Fruit fly (Drosophila melanogaster) whole organism, embryonic: ENCODE data around the gene Dbx.

Experiments used
- CG11085 ChIP-seq: fragments of 200-800 bp; sonication (Bioruptor generic); IDR thresholded peaks from 2 replicates; pipeline ENCODE4 v1.3.6; 2022; ENCODE audit warnings: missing biosample characterization, missing genetic modification characterization
- CG11695 ChIP-seq: fragments of 200-800 bp; sonication (Bioruptor generic); IDR thresholded peaks from 3 replicates; pipeline ENCODE4 v1.3.6; 2022; ENCODE audit warnings: missing biosample characterization, missing genetic modification characterization
- CG12071 ChIP-seq: fragments of 200-800 bp; sonication (Bioruptor generic); optimal IDR thresholded peaks from 3 replicates; lab custom pipeline; 2018; ENCODE audit warnings: missing biosample characterization, mild to moderate bottlenecking, missing genetic modification characterization
- CG13287 ChIP-seq: fragments of 200-800 bp; sonication (Bioruptor generic); IDR thresholded peaks from 2 replicates; pipeline ENCODE4 v1.3.6; 2022; ENCODE audit warnings: missing biosample characterization, missing genetic modification characterization; ENCODE audit not compliant: partially characterized antibody
- CG13894 ChIP-seq: fragments of 200-800 bp; sonication (Bioruptor generic); optimal IDR thresholded peaks from 3 replicates; lab custom pipeline; 2018; ENCODE audit warnings: missing biosample characterization, mild to moderate bottlenecking, missing genetic modification characterization, moderate library complexity
- CG14050 ChIP-seq: fragments of 200-800 bp; sonication (Bioruptor generic); IDR thresholded peaks from 3 replicates; pipeline ENCODE4 v1.3.6; 2022; ENCODE audit warnings: missing biosample characterization, missing genetic modification characterization
- CG14965 ChIP-seq: fragments of 200-800 bp; sonication (Bioruptor generic); optimal IDR thresholded peaks from 2 replicates; lab custom pipeline; 2016; ENCODE audit warnings: missing biosample characterization, missing genetic modification characterization, borderline replicate concordance
- CG16779 ChIP-seq: fragments of 200-800 bp; sonication (Bioruptor generic); IDR thresholded peaks from 2 replicates; pipeline ENCODE4 v1.3.6; 2022; ENCODE audit warnings: missing biosample characterization, missing genetic modification characterization
- CG16813 ChIP-seq: fragments of 200-800 bp; sonication (Bioruptor generic); IDR thresholded peaks from 3 replicates; pipeline ENCODE4 v1.3.6; 2022; ENCODE audit warnings: missing biosample characterization, missing genetic modification characterization; ENCODE audit not compliant: partially characterized antibody
- CG17385 ChIP-seq: fragments of 200-800 bp; sonication (Bioruptor generic); optimal IDR thresholded peaks from 3 replicates; lab custom pipeline; 2018; ENCODE audit warnings: missing biosample characterization, mild to moderate bottlenecking, missing genetic modification characterization
- CG31224 ChIP-seq: fragments of 200-800 bp; sonication (Bioruptor generic); IDR thresholded peaks from 2 replicates; pipeline ENCODE4 v1.3.6; 2022; ENCODE audit warnings: missing biosample characterization, missing genetic modification characterization
- CG31365 ChIP-seq: fragments of 200-800 bp; sonication (Bioruptor generic); optimal IDR thresholded peaks from 2 replicates; lab custom pipeline; 2018; ENCODE audit warnings: missing biosample characterization, mild to moderate bottlenecking, missing genetic modification characterization
- CG32532 ChIP-seq: fragments of 200-800 bp; sonication (Bioruptor generic); IDR thresholded peaks from 2 replicates; pipeline ENCODE4 v1.3.6; 2022; ENCODE audit warnings: missing biosample characterization, missing genetic modification characterization
- CG32767 ChIP-seq: fragments of 200-800 bp; sonication (Bioruptor generic); IDR thresholded peaks from 2 replicates; pipeline ENCODE4 v1.3.6; 2022; ENCODE audit warnings: missing biosample characterization, missing genetic modification characterization
- CG4360 ChIP-seq: fragments of 200-800 bp; sonication (Bioruptor generic); IDR thresholded peaks from 2 replicates; pipeline ENCODE4 v1.3.6; 2022; ENCODE audit warnings: missing biosample characterization, missing genetic modification characterization
- CG4730 ChIP-seq: fragments of 200-800 bp; sonication (Bioruptor generic); IDR thresholded peaks from 2 replicates; pipeline ENCODE4 v1.3.6; 2022; ENCODE audit warnings: missing biosample characterization, missing genetic modification characterization
- CG9215 ChIP-seq: fragments of 200-800 bp; sonication (Bioruptor generic); IDR thresholded peaks from 2 replicates; pipeline ENCODE4 v1.3.6; 2022; ENCODE audit warnings: missing biosample characterization, missing genetic modification characterization
- CG9817 ChIP-seq: fragments of 200-800 bp; sonication (Bioruptor generic); optimal IDR thresholded peaks from 2 replicates; lab custom pipeline; 2018; ENCODE audit warnings: missing biosample characterization, mild to moderate bottlenecking, missing genetic modification characterization, moderate library complexity
- Camta ChIP-seq: fragments of 200-800 bp; sonication (Bioruptor generic); optimal IDR thresholded peaks from 2 replicates; lab custom pipeline; 2016; ENCODE audit warnings: missing biosample characterization, missing genetic modification characterization
- Chrac-16 ChIP-seq: fragments of 200-800 bp; sonication (Bioruptor generic); optimal IDR thresholded peaks from 3 replicates; lab custom pipeline; 2016; ENCODE audit warnings: missing biosample characterization, missing genetic modification characterization
- Deaf1 ChIP-seq: fragments of 200-800 bp; optimal IDR thresholded peaks from 3 replicates; lab custom pipeline; 2019; ENCODE audit warnings: missing biosample characterization, mild to moderate bottlenecking, missing genetic modification characterization, moderate library complexity
- Dip3 ChIP-seq: fragments of 200-800 bp; sonication (Bioruptor generic); optimal IDR thresholded peaks from 3 replicates; lab custom pipeline; 2016; ENCODE audit warnings: missing biosample characterization, missing genetic modification characterization
- Drgx ChIP-seq: fragments of 200-800 bp; sonication (Bioruptor generic); IDR thresholded peaks from 2 replicates; pipeline ENCODE4 v1.3.6; 2022; ENCODE audit warnings: missing biosample characterization, missing genetic modification characterization
- Ets97D ChIP-seq: fragments of 200-800 bp; sonication (Bioruptor generic); optimal IDR thresholded peaks from 3 replicates; lab custom pipeline; 2016; ENCODE audit warnings: missing biosample characterization, missing genetic modification characterization
- HLH4C ChIP-seq: fragments of 200-800 bp; sonication (Bioruptor generic); IDR thresholded peaks from 3 replicates; pipeline ENCODE4 v1.3.6; 2022; ENCODE audit warnings: missing biosample characterization, missing genetic modification characterization; ENCODE audit not compliant: partially characterized antibody
- Lim3 ChIP-seq: fragments of 200-800 bp; sonication (Bioruptor generic); IDR thresholded peaks from 2 replicates; pipeline ENCODE4 v1.3.6; 2022; ENCODE audit warnings: missing biosample characterization, missing genetic modification characterization
- Nf-YC ChIP-seq: fragments of 200-800 bp; optimal IDR thresholded peaks from 3 replicates; lab custom pipeline; 2019; ENCODE audit warnings: missing biosample characterization, mild to moderate bottlenecking, missing genetic modification characterization, moderate library complexity
- NfI ChIP-seq: fragments of 200-800 bp; sonication (Bioruptor generic); optimal IDR thresholded peaks from 3 replicates; lab custom pipeline; 2018; ENCODE audit warnings: missing biosample characterization, mild to moderate bottlenecking, missing genetic modification characterization, moderate library complexity
- Pdp1 ChIP-seq, 2 experiments: fragments of 200-800 bp; sonication (Bioruptor generic); optimal IDR thresholded peaks; 3 replicates each; lab custom pipeline; 2016; ENCODE audit warnings: missing biosample characterization in 2 of 2, missing genetic modification characterization in 2 of 2, mild to moderate bottlenecking in 1 of 2, moderate library complexity in 1 of 2
- Rfx ChIP-seq: fragments of 200-800 bp; sonication (Bioruptor generic); IDR thresholded peaks from 2 replicates; pipeline ENCODE4 v1.3.6; 2022; ENCODE audit warnings: missing biosample characterization, missing genetic modification characterization
- Sox102F ChIP-seq: fragments of 200-800 bp; sonication (Bioruptor generic); optimal IDR thresholded peaks from 2 replicates; lab custom pipeline; 2018; ENCODE audit warnings: missing biosample characterization, mild to moderate bottlenecking, missing genetic modification characterization, moderate library complexity
- Tbp ChIP-seq: fragments of >200 bp; optimal IDR thresholded peaks from 2 replicates; lab custom pipeline; 2018; ENCODE audit warnings: missing biosample characterization, missing genetic modification characterization
- ac ChIP-seq: fragments of 200-800 bp; sonication (Bioruptor generic); optimal IDR thresholded peaks from 3 replicates; lab custom pipeline; 2017; ENCODE audit warnings: missing biosample characterization, mild to moderate bottlenecking, missing genetic modification characterization
- bbx ChIP-seq: fragments of 200-800 bp; sonication (Bioruptor generic); IDR thresholded peaks from 2 replicates; pipeline ENCODE4 v1.3.6; 2022; ENCODE audit warnings: missing biosample characterization, missing genetic modification characterization; ENCODE audit not compliant: partially characterized antibody
- bsh ChIP-seq, 2 experiments: fragments of 200-800 bp; sonication (Bioruptor generic); optimal IDR thresholded peaks; 2 replicates each; lab custom pipeline; 2017 to 2018; ENCODE audit warnings: mild to moderate bottlenecking in 2 of 2, missing biosample characterization in 2 of 2, missing genetic modification characterization in 2 of 2, moderate library complexity in 1 of 2
- ci ChIP-seq: fragments of 200-800 bp; sonication (Bioruptor generic); IDR thresholded peaks from 3 replicates; pipeline ENCODE4 v1.3.6; 2022; ENCODE audit warnings: missing biosample characterization, missing genetic modification characterization
- crol ChIP-seq: fragments of 200-800 bp; sonication (Bioruptor generic); IDR thresholded peaks from 2 replicates; pipeline ENCODE4 v1.3.6; 2022; ENCODE audit warnings: missing biosample characterization, missing genetic modification characterization
- disco-r ChIP-seq: fragments of 200-800 bp; sonication (Bioruptor generic); optimal IDR thresholded peaks from 2 replicates; lab custom pipeline; 2016; ENCODE audit warnings: missing biosample characterization, missing genetic modification characterization
- dmrt99B ChIP-seq: fragments of 200-800 bp; sonication (Bioruptor generic); optimal IDR thresholded peaks from 2 replicates; lab custom pipeline; 2018; ENCODE audit warnings: missing biosample characterization, mild to moderate bottlenecking, missing genetic modification characterization, moderate library complexity
- ems ChIP-seq: fragments of 200-800 bp; sonication (Bioruptor generic); optimal IDR thresholded peaks from 3 replicates; lab custom pipeline; 2016; ENCODE audit warnings: missing biosample characterization, missing genetic modification characterization
- jing ChIP-seq: fragments of 200-800 bp; sonication (Bioruptor generic); optimal IDR thresholded peaks from 2 replicates; lab custom pipeline; 2018; ENCODE audit warnings: missing biosample characterization, mild to moderate bottlenecking, missing genetic modification characterization
- lilli ChIP-seq: fragments of 200-800 bp; sonication (Bioruptor generic); optimal IDR thresholded peaks from 3 replicates; lab custom pipeline; 2016; ENCODE audit warnings: missing biosample characterization, missing genetic modification characterization
- mam ChIP-seq: fragments of 200-800 bp; sonication (Bioruptor generic); optimal IDR thresholded peaks from 3 replicates; lab custom pipeline; 2016; ENCODE audit warnings: missing biosample characterization, missing genetic modification characterization
- pan ChIP-seq, 4 experiments: fragments of >200 bp in 3 of 4; fragments of 200-800 bp in 1 of 4; sonication (Bioruptor generic) in 1 of 4; optimal IDR thresholded peaks in 3 of 4; IDR thresholded peaks in 1 of 4; 2 replicates each; pipeline versions ENCODE4 v1.3.6 to Lab custom; 2017 to 2022; ENCODE audit warnings: missing biosample characterization in 2 of 4, missing genetic modification characterization in 2 of 4, mixed read lengths in 1 of 4
- salm ChIP-seq: fragments of 200-800 bp; sonication (Bioruptor generic); optimal IDR thresholded peaks from 2 replicates; lab custom pipeline; 2018; ENCODE audit warnings: missing biosample characterization, mild to moderate bottlenecking, missing genetic modification characterization
- sens ChIP-seq: fragments of 200-800 bp; sonication (Bioruptor generic); peaks from one replicate; lab custom pipeline; 2016; ENCODE audit warnings: missing biosample characterization, missing genetic modification characterization
- sens-2 ChIP-seq: fragments of 200-800 bp; sonication (Bioruptor generic); IDR thresholded peaks from 2 replicates; pipeline ENCODE4 v1.3.6; 2022; ENCODE audit warnings: missing biosample characterization, missing genetic modification characterization
- stwl ChIP-seq: fragments of 200-800 bp; sonication (Bioruptor generic); optimal IDR thresholded peaks from 3 replicates; lab custom pipeline; 2018; ENCODE audit warnings: missing biosample characterization, mild to moderate bottlenecking, missing genetic modification characterization, moderate library complexity
- yki ChIP-seq: fragments of >200 bp; optimal IDR thresholded peaks from 3 replicates; lab custom pipeline; 2018
- zen2 ChIP-seq: fragments of 200-800 bp; sonication (Bioruptor generic); IDR thresholded peaks from 3 replicates; pipeline ENCODE4 v1.3.6; 2022; ENCODE audit warnings: missing biosample characterization, missing genetic modification characterization; ENCODE audit not compliant: partially characterized antibody

Dbx gene

dm6 chr3L:1884652-1885051 is 36.5 kb upstream of the Dbx start, which contains the start of gene Aprt (continued):
- TF ChIP-seq CG17385: no peak
- no peak for TF ChIP-seq CG14965

DNA sequence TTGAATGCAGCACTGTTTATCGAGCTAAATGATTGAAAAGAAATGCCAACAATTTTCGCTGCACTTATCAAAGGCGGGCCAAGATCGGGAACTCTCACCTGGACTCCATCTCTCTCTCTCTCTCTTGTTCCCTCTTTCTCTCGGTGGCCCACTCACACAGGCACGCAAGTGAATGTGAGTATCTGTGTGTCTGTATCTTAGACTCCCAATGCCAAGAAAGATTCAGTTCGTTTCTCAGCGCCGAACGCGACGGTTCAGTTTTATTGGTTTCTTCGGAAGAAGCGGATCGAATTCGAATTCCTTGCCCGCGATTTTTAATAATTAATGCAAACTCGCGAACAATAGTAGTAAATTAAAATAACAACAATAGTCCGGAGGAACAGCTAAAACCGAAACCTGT is 35.7 kb upstream of the Dbx start, which contains the start of gene Tmhs:
Tmhs (plus strand) TSS at position 222 of the 400 bp plus-strand sequence.
- no peak for TF ChIP-seq CG4730 (GFP tag; lab: Robert Waterston, UW)
- TF ChIP-seq ci (GFP tag; lab: Robert Waterston, UW): peak; percentile 65; the same call in 2 of the 3 replicates
- TF ChIP-seq CG11695 (GFP tag; lab: Robert Waterston, UW): no peak
- peak; percentile 35 for TF ChIP-seq CG31365 (tag; lab: Kevin White, UChicago)
- TF ChIP-seq crol: no peak
- no peak for TF ChIP-seq mam (GFP tag; lab: Kevin White, UChicago)
- TF ChIP-seq NfI (GFP tag; lab: Kevin White, UChicago): no peak
- TF ChIP-seq CG32532 (GFP tag; lab: Robert Waterston, UW): no peak
- TF ChIP-seq CG9215: no peak
- TF ChIP-seq CG12071 (GFP tag; lab: Kevin White, UChicago): peak; percentile 20
- TF ChIP-seq jing (GFP tag; lab: Kevin White, UChicago): no peak
- TF ChIP-seq Tbp: no peak
- TF ChIP-seq CG4360: no peak; the same call in 1 of the 2 replicates
- no peak for TF ChIP-seq Sox102F
- no peak for TF ChIP-seq CG32767 (GFP tag; lab: Robert Waterston, UW)
- no peak for TF ChIP-seq Dip3 (GFP tag; lab: Kevin White, UChicago)
- no peak for TF ChIP-seq CG31224 (GFP tag; lab: Robert Waterston, UW)
- TF ChIP-seq lilli: no peak
- peak; percentile 12; the same call in 1 of the 2 replicates for TF ChIP-seq CG13287 (GFP tag; lab: Robert Waterston, UW)
- no peak for TF ChIP-seq disco-r (GFP tag; lab: Kevin White, UChicago)
- TF ChIP-seq ac: no peak
- no peak for TF ChIP-seq sens-2 (GFP tag; lab: Robert Waterston, UW)
- no peak for TF ChIP-seq salm (tag; lab: Kevin White, UChicago)
- no peak for TF ChIP-seq Ets97D (GFP tag; lab: Kevin White, UChicago)
- no peak for TF ChIP-seq CG16813 (GFP tag; lab: Robert Waterston, UW)
- TF ChIP-seq zen2 (GFP tag; lab: Robert Waterston, UW): peak; percentile 48; the same call in 1 of the 3 replicates
- no peak for TF ChIP-seq CG9817
- TF ChIP-seq Deaf1 (tag; lab: Kevin White, UChicago): peak; percentile 68
- TF ChIP-seq CG11085 (GFP tag; lab: Robert Waterston, UW): no peak
- TF ChIP-seq Pdp1 (GFP tag; optimal IDR thresholded peaks at IDR 0.05; lab: Kevin White, UChicago): no peak
- no peak for TF ChIP-seq HLH4C (GFP tag; lab: Robert Waterston, UW)
- no peak for TF ChIP-seq CG14050 (GFP tag; lab: Robert Waterston, UW)
- TF ChIP-seq ems (GFP tag; lab: Kevin White, UChicago): no peak
- peak; percentile 43 for TF ChIP-seq yki (lab: Kevin White, UChicago)
- no peak for TF ChIP-seq Chrac-16 (GFP tag; lab: Kevin White, UChicago)
- 0 out of 2 replicates have a peak, but pooled peaks have one; percentile 14 for TF ChIP-seq Drgx (GFP tag; lab: Robert Waterston, UW)
- no peak for TF ChIP-seq CG16779
- no peak for TF ChIP-seq Lim3 (GFP tag; lab: Robert Waterston, UW)
- TF ChIP-seq Rfx: no peak
- TF ChIP-seq pan (optimal IDR thresholded peaks at IDR 0.05; lab: Kevin White, UChicago): no peak
- peak in 1 of 2 experiments; percentile 28 for TF ChIP-seq pan (GFP tag; optimal IDR thresholded peaks at IDR 0.05 in 1 of 2, IDR thresholded peaks at IDR 0.05 in 1 of 2)
- no peak for TF ChIP-seq bsh (GFP tag; optimal IDR thresholded peaks at IDR 0.05; lab: Kevin White, UChicago)
- no peak for TF ChIP-seq stwl
- no peak for TF ChIP-seq dmrt99B
- TF ChIP-seq sens (GFP tag; lab: Kevin White, UChicago): peak; percentile 56
- peak; percentile 10 for TF ChIP-seq CG13894 (tag; lab: Kevin White, UChicago)
- no peak for TF ChIP-seq Camta (GFP tag; lab: Kevin White, UChicago)
- no peak for TF ChIP-seq Nf-YC
- peak; percentile 52 for TF ChIP-seq bbx
